Worm (Caenorhabditis elegans): Measurements from ENCODE around the gene ZK1307.3.

- TF ChIP-seq dao-5 (tag; optimal IDR thresholded peaks at IDR 0.05) = no peak
- no peak for TF ChIP-seq him-1 (tag; optimal IDR thresholded peaks at IDR 0.05)
- no peak for TF ChIP-seq W03F9.2 (tag; optimal IDR thresholded peaks at IDR 0.05)
Measured at ce11 chrII:9646928-9647838, 5.6 kb downstream of the ZK1307.3 start, which contains the start of gene sqv-8.
